Worm (Caenorhabditis elegans) whole organism, mixed stage, embryonic: ENCODE data around the gene cst-1.

Source experiments
- M03D4.4 ChIP-seq: sonication (generic microtip); optimal IDR thresholded peaks from 2 replicates; lab custom pipeline; 2017; ENCODE audit warnings: mild to moderate bottlenecking, missing genetic modification characterization, missing compliant biosample characterization
- bed-3 ChIP-seq: fragments of 200-800 bp; sonication (Bioruptor generic); optimal IDR thresholded peaks from 3 replicates; lab custom pipeline; 2018; ENCODE audit warnings: mild to moderate bottlenecking, missing genetic modification characterization, moderate library complexity, missing compliant biosample characterization
- blmp-1 ChIP-seq: fragments of 150-350 bp; optimal IDR thresholded peaks from 2 replicates; lab custom pipeline; 2014; ENCODE audit warnings: missing biosample characterization, missing genetic modification characterization
- ceh-39 ChIP-seq: fragments of 150-350 bp; optimal IDR thresholded peaks from 2 replicates; lab custom pipeline; 2014; ENCODE audit warnings: missing biosample characterization, missing genetic modification characterization
- ceh-43 ChIP-seq: fragments of 200-800 bp; sonication (Bioruptor generic); optimal IDR thresholded peaks from 2 replicates; lab custom pipeline; 2018; ENCODE audit warnings: mild to moderate bottlenecking, missing genetic modification characterization, moderate library complexity, missing compliant biosample characterization
- ceh-83 ChIP-seq: fragments of 200-800 bp; sonication (Bioruptor generic); optimal IDR thresholded peaks from 2 replicates; lab custom pipeline; 2018; ENCODE audit warnings: mild to moderate bottlenecking, missing genetic modification characterization, missing compliant biosample characterization
- ces-1 ChIP-seq: fragments of 150-350 bp; optimal IDR thresholded peaks from 2 replicates; lab custom pipeline; 2014; ENCODE audit warnings: missing biosample characterization, missing genetic modification reagents, missing genetic modification characterization
- cnd-1 ChIP-seq: fragments of 200-800 bp; sonication (Bioruptor generic); optimal IDR thresholded peaks from 2 replicates; lab custom pipeline; 2018; ENCODE audit warnings: mild to moderate bottlenecking, missing genetic modification characterization, missing compliant biosample characterization
- drap-1 ChIP-seq: fragments of 200-800 bp; sonication (Bioruptor generic); optimal IDR thresholded peaks from 3 replicates; lab custom pipeline; 2018; ENCODE audit warnings: mild to moderate bottlenecking, missing genetic modification characterization, missing compliant biosample characterization
- elt-1 ChIP-seq: sonication (generic microtip); optimal IDR thresholded peaks from 2 replicates; lab custom pipeline; 2017; ENCODE audit warnings: missing genetic modification characterization, mild to moderate bottlenecking, missing compliant biosample characterization, antibody characterized with exemption, moderate library complexity, borderline replicate concordance; ENCODE audit not compliant: insufficient read depth
- elt-3 ChIP-seq: fragments of 150-350 bp; optimal IDR thresholded peaks from 2 replicates; lab custom pipeline; 2014; ENCODE audit warnings: missing biosample characterization, missing genetic modification characterization
- flh-1 ChIP-seq: fragments of 200-800 bp; sonication (Bioruptor generic); optimal IDR thresholded peaks from 2 replicates; lab custom pipeline; 2018; ENCODE audit warnings: mild to moderate bottlenecking, missing genetic modification characterization, moderate library complexity, missing compliant biosample characterization
- ham-2 ChIP-seq: fragments of 200-800 bp; sonication (Bioruptor generic); optimal IDR thresholded peaks from 2 replicates; lab custom pipeline; 2018; ENCODE audit warnings: mild to moderate bottlenecking, missing genetic modification characterization, missing compliant biosample characterization
- hlh-1 ChIP-seq: fragments of 150-350 bp; optimal IDR thresholded peaks from 2 replicates; lab custom pipeline; 2014; ENCODE audit warnings: missing biosample characterization, missing genetic modification reagents, missing genetic modification characterization
- lin-13 ChIP-seq: fragments of 150-350 bp; optimal IDR thresholded peaks from 2 replicates; lab custom pipeline; 2014; ENCODE audit warnings: missing biosample characterization, missing genetic modification characterization
- lin-32 ChIP-seq: fragments of 200-800 bp; sonication (Bioruptor generic); optimal IDR thresholded peaks from 2 replicates; lab custom pipeline; 2018; ENCODE audit warnings: mild to moderate bottlenecking, missing genetic modification characterization, missing compliant biosample characterization
- lsy-2 ChIP-seq: fragments of 150-350 bp; optimal IDR thresholded peaks from 2 replicates; lab custom pipeline; 2014; ENCODE audit warnings: missing biosample characterization, missing genetic modification characterization
- mab-5 ChIP-seq: fragments of 150-350 bp; optimal IDR thresholded peaks from 2 replicates; lab custom pipeline; 2014; ENCODE audit warnings: missing biosample characterization, missing genetic modification characterization
- mep-1 ChIP-seq: fragments of 150-350 bp; optimal IDR thresholded peaks from 2 replicates; lab custom pipeline; 2017; ENCODE audit warnings: missing biosample characterization, missing genetic modification reagents, missing genetic modification characterization, inconsistent platforms
- mls-2 ChIP-seq: sonication (generic microtip); optimal IDR thresholded peaks from 2 replicates; lab custom pipeline; 2016; ENCODE audit warnings: mild to moderate bottlenecking, missing genetic modification characterization, moderate library complexity, missing compliant biosample characterization
- nhr-12 ChIP-seq: fragments of 150-350 bp; optimal IDR thresholded peaks from 2 replicates; lab custom pipeline; 2014; ENCODE audit warnings: missing biosample characterization, missing genetic modification characterization
- nhr-2 ChIP-seq: fragments of 150-350 bp; optimal IDR thresholded peaks from 2 replicates; lab custom pipeline; 2014; ENCODE audit warnings: missing biosample characterization, missing genetic modification characterization
- nhr-237 ChIP-seq: fragments of 150-350 bp; optimal IDR thresholded peaks from 2 replicates; lab custom pipeline; 2014; ENCODE audit warnings: missing biosample characterization, missing genetic modification characterization
- nhr-28 ChIP-seq: fragments of 150-350 bp; optimal IDR thresholded peaks from 2 replicates; lab custom pipeline; 2014; ENCODE audit warnings: missing biosample characterization, missing genetic modification characterization
- nhr-76 ChIP-seq: sonication (generic microtip); optimal IDR thresholded peaks from 2 replicates; lab custom pipeline; 2017; ENCODE audit warnings: missing biosample characterization, missing genetic modification characterization
- pha-4 ChIP-seq: fragments of 150-350 bp; optimal IDR thresholded peaks from 2 replicates; lab custom pipeline; 2018; ENCODE audit warnings: missing biosample characterization, missing genetic modification reagents, missing genetic modification characterization
- sem-2 ChIP-seq: fragments of 200-800 bp; sonication (Bioruptor generic); optimal IDR thresholded peaks from 2 replicates; lab custom pipeline; 2018; ENCODE audit warnings: mild to moderate bottlenecking, missing genetic modification characterization, missing compliant biosample characterization
- snpc-4 ChIP-seq: fragments of 150-350 bp; optimal IDR thresholded peaks from 2 replicates; lab custom pipeline; 2014; ENCODE audit warnings: missing biosample characterization, missing genetic modification characterization
- sptf-1 ChIP-seq: sonication (generic microtip); optimal IDR thresholded peaks from 2 replicates; lab custom pipeline; 2017; ENCODE audit warnings: mild to moderate bottlenecking, missing genetic modification characterization, moderate library complexity, missing compliant biosample characterization
- tbx-8 ChIP-seq: fragments of 200-800 bp; sonication (Bioruptor generic); optimal IDR thresholded peaks from 2 replicates; lab custom pipeline; 2018; ENCODE audit warnings: mild to moderate bottlenecking, missing genetic modification characterization, moderate library complexity, missing compliant biosample characterization
- unc-120 ChIP-seq: sonication (generic microtip); optimal IDR thresholded peaks from 2 replicates; lab custom pipeline; 2017; ENCODE audit warnings: missing genetic modification characterization, missing compliant biosample characterization; ENCODE audit not compliant: poor library complexity, severe bottlenecking
- unc-39 ChIP-seq: fragments of 150-350 bp; optimal IDR thresholded peaks from 2 replicates; lab custom pipeline; 2014; ENCODE audit warnings: missing biosample characterization, missing genetic modification characterization
- unc-62 ChIP-seq: fragments of 150-350 bp; optimal IDR thresholded peaks from 2 replicates; lab custom pipeline; 2014; ENCODE audit warnings: missing biosample characterization, missing genetic modification reagents, missing genetic modification characterization
- zip-8 ChIP-seq: fragments of 150-350 bp; optimal IDR thresholded peaks from 2 replicates; lab custom pipeline; 2014; ENCODE audit warnings: missing biosample characterization, missing genetic modification characterization
- ztf-11 ChIP-seq: fragments of 150-350 bp; optimal IDR thresholded peaks from 2 replicates; lab custom pipeline; 2014; ENCODE audit warnings: missing biosample characterization, missing genetic modification characterization

Gene cst-1

DNA sequence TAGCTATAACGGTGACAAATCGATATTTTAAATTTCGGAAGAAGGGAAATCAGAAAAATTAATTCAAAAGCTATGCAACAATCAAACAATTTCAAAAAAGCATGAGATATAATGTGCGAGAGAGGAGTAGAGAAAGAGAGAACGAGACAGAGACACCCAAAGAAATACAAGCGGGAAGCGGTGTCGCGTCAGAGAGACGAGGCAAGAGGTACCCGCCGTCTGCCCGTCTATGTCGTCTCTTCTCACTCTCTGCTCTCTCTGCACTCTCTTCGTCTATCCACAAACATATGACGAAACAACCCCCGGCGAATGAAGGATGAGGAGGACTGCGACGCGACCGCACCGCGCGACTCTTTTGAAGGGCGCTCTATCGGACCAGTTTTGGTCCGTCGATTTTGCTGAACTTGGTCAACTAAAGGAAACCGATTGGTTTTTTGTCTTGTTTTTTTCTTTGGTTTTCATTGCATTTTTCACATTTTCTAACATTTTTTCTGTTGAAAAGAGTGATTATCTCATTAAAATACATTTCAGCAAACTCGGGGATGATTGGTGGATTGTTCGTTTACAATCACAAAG lies 49.5 kb downstream of the cst-1 start, which contains the start of gene dpy-23:
TSS of gene dpy-23 (plus strand) at position 526 of the 576 bp plus-strand sequence.
- peak; percentile 82 for TF ChIP-seq hlh-1 (tag; lab: Kevin White, UChicago)
- no peak for TF ChIP-seq zip-8 (tag; lab: Kevin White, UChicago)
- TF ChIP-seq nhr-28 (tag; lab: Kevin White, UChicago): no peak
- TF ChIP-seq sem-2 (GFP tag; lab: Kevin White, UChicago): no peak
- peak; percentile 78 for TF ChIP-seq lsy-2 (tag; lab: Kevin White, UChicago)
- peak; percentile 92 for TF ChIP-seq unc-120
- peak; percentile 91 for TF ChIP-seq ces-1 (GFP tag; lab: Kevin White, UChicago)
- no peak for TF ChIP-seq nhr-76 (tag; lab: Kevin White, UChicago)
- TF ChIP-seq snpc-4 (tag; lab: Kevin White, UChicago): no peak
- TF ChIP-seq M03D4.4 (tag; lab: Kevin White, UChicago): peak; percentile 19
- no peak for TF ChIP-seq nhr-2 (tag; lab: Kevin White, UChicago)
- TF ChIP-seq ceh-83 (GFP tag; lab: Kevin White, UChicago): no peak
- TF ChIP-seq elt-3 (tag; lab: Kevin White, UChicago): no peak
- TF ChIP-seq mep-1 (tag; lab: Kevin White, UChicago): peak; percentile 83
- TF ChIP-seq elt-1 (tag; lab: Kevin White, UChicago): no peak
- peak; percentile 11 for TF ChIP-seq cnd-1 (tag; lab: Kevin White, UChicago)
- TF ChIP-seq flh-1 (GFP tag; lab: Kevin White, UChicago): no peak
- TF ChIP-seq unc-62 (GFP tag; lab: Kevin White, UChicago): peak; percentile 87
- no peak for TF ChIP-seq unc-39
- TF ChIP-seq ceh-43 (GFP tag; lab: Kevin White, UChicago): peak; percentile 28
- no peak for TF ChIP-seq bed-3 (GFP tag; lab: Kevin White, UChicago)
- peak; percentile 59 for TF ChIP-seq sptf-1
- TF ChIP-seq blmp-1 (tag; lab: Kevin White, UChicago): no peak
- no peak for TF ChIP-seq tbx-8 (GFP tag; lab: Kevin White, UChicago)
- peak; percentile 20 for TF ChIP-seq nhr-12 (tag; lab: Kevin White, UChicago)
- TF ChIP-seq lin-32 (GFP tag; lab: Kevin White, UChicago): no peak
- peak; percentile 65 for TF ChIP-seq mls-2 (tag; lab: Kevin White, UChicago)
- no peak for TF ChIP-seq mab-5 (tag; lab: Kevin White, UChicago)
- TF ChIP-seq drap-1 (GFP tag; lab: Kevin White, UChicago): peak; percentile 48
- peak; percentile 69 for TF ChIP-seq ceh-39 (tag; lab: Kevin White, UChicago)
- peak; percentile 93 for TF ChIP-seq pha-4 (tag; lab: Kevin White, UChicago)
- TF ChIP-seq ztf-11 (tag; lab: Kevin White, UChicago): peak; percentile 69
- TF ChIP-seq nhr-237 (tag; lab: Kevin White, UChicago): peak; percentile 93
- TF ChIP-seq ham-2 (GFP tag; lab: Kevin White, UChicago): peak; percentile 88
- peak; percentile 71 for TF ChIP-seq lin-13

DNA sequence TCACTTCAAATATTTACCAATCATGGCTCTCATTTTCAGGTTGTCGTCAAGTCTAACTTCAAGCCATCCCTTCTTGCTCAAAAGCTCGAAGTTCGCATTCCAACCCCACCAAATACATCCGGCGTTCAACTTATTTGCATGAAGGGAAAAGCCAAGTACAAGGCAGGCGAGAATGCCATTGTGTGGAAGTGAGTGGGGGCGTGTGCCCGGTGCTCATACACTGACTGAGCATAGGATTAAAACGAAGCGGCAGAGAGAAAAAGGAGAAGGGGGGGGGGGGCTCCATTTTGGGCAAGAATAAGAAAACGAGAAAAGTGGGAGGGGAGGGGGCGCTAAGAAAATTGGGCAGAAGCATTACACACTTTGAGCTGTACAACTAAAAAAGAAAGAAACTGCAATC lies 52.2 kb downstream of the cst-1 start:
- TF ChIP-seq pha-4 (tag; lab: Kevin White, UChicago): no peak
- no peak for TF ChIP-seq cnd-1 (tag; lab: Kevin White, UChicago)
- TF ChIP-seq bed-3 (GFP tag; lab: Kevin White, UChicago): no peak
- TF ChIP-seq mls-2 (tag; lab: Kevin White, UChicago): peak; percentile 7
- TF ChIP-seq sptf-1: no peak
- TF ChIP-seq blmp-1 (tag; lab: Kevin White, UChicago): no peak
- no peak for TF ChIP-seq drap-1 (GFP tag; lab: Kevin White, UChicago)
- TF ChIP-seq ces-1 (GFP tag; lab: Kevin White, UChicago): peak; percentile 25
